Fruit fly (Drosophila melanogaster) whole organism, wandering third instar larva: ENCODE data around the gene rdgB.

Experiments
- Abd-B ChIP-seq: fragments of >200 bp; optimal IDR thresholded peaks from 2 replicates; lab custom pipeline; 2017; ENCODE audit warnings: missing biosample characterization, missing genetic modification characterization
- CG32264 ChIP-seq: fragments of 200-800 bp; sonication (Bioruptor generic); optimal IDR thresholded peaks from 2 replicates; lab custom pipeline; 2016; ENCODE audit warnings: missing biosample characterization, missing genetic modification characterization
- CG9705 ChIP-seq: fragments of 200-800 bp; sonication (Bioruptor generic); optimal IDR thresholded peaks from 2 replicates; lab custom pipeline; 2018; ENCODE audit warnings: missing biosample characterization, mild to moderate bottlenecking, missing genetic modification characterization
- CrebA ChIP-seq: fragments of 200-800 bp; sonication (Bioruptor generic); optimal IDR thresholded peaks from 2 replicates; lab custom pipeline; 2016; ENCODE audit warnings: missing biosample characterization, mild to moderate bottlenecking, missing genetic modification characterization, borderline replicate concordance
- Dfd ChIP-seq: fragments of >200 bp; optimal IDR thresholded peaks from 2 replicates; lab custom pipeline; 2017; ENCODE audit warnings: missing biosample characterization, missing genetic modification characterization
- Dif ChIP-seq: fragments of 200-275, 200-300 bp; sonication (Bioruptor generic); optimal IDR thresholded peaks from 2 replicates; lab custom pipeline; 2018; ENCODE audit warnings: missing biosample characterization, missing genetic modification characterization; ENCODE audit not compliant: partially characterized antibody
- GATAd ChIP-seq: sonication (Bioruptor generic); optimal IDR thresholded peaks from 2 replicates; lab custom pipeline; 2016; ENCODE audit warnings: missing biosample characterization, missing genetic modification characterization
- HLH106 ChIP-seq: fragments of 200-800 bp; optimal IDR thresholded peaks from 3 replicates; lab custom pipeline; 2019; ENCODE audit warnings: missing biosample characterization, mild to moderate bottlenecking, missing genetic modification characterization, moderate library complexity
- Hnf4 ChIP-seq: fragments of 200-800 bp; sonication (Bioruptor generic); optimal IDR thresholded peaks from 2 replicates; lab custom pipeline; 2016; ENCODE audit warnings: missing biosample characterization, mild to moderate bottlenecking, missing genetic modification characterization
- Hr78 ChIP-seq: fragments of >200 bp; optimal IDR thresholded peaks from 2 replicates; lab custom pipeline; 2017; ENCODE audit warnings: missing biosample characterization, missing genetic modification characterization
- Hr83 ChIP-seq: fragments of 200-300 bp; sonication (Bioruptor generic); optimal IDR thresholded peaks from 2 replicates; lab custom pipeline; 2016; ENCODE audit warnings: missing biosample characterization, mild to moderate bottlenecking, missing genetic modification characterization, moderate library complexity; ENCODE audit not compliant: poor library complexity, severe bottlenecking
- Jra ChIP-seq: sonication (Bioruptor generic); optimal IDR thresholded peaks from 2 replicates; lab custom pipeline; 2016; ENCODE audit warnings: missing biosample characterization, missing genetic modification characterization
- Mio ChIP-seq: sonication (Bioruptor generic); optimal IDR thresholded peaks from 2 replicates; lab custom pipeline; 2016; ENCODE audit warnings: missing biosample characterization, missing genetic modification characterization
- Myc ChIP-seq: fragments of >200 bp; optimal IDR thresholded peaks from 2 replicates; lab custom pipeline; 2017
- OdsH ChIP-seq: fragments of 200-800 bp; sonication (Bioruptor generic); optimal IDR thresholded peaks from 2 replicates; lab custom pipeline; 2016; ENCODE audit warnings: missing biosample characterization, mild to moderate bottlenecking, missing genetic modification characterization
- Rel ChIP-seq, 2 experiments: fragments of 200-800 bp; sonication (Bioruptor generic) in 1 of 2; optimal IDR thresholded peaks; 2 replicates in 1 of 2; 3 replicates in 1 of 2; lab custom pipeline; 2016 to 2019; ENCODE audit warnings: mild to moderate bottlenecking in 2 of 2, missing biosample characterization in 2 of 2, missing genetic modification characterization in 2 of 2, moderate library complexity in 1 of 2
- Sp1 ChIP-seq: fragments of 200-800 bp; sonication (Bioruptor generic); optimal IDR thresholded peaks from 3 replicates; lab custom pipeline; 2019; ENCODE audit warnings: missing biosample characterization, mild to moderate bottlenecking, missing genetic modification characterization, moderate library complexity
- Vsx2 ChIP-seq: fragments of 200-300, 225-300 bp; sonication (Bioruptor generic); optimal IDR thresholded peaks from 2 replicates; lab custom pipeline; 2018; ENCODE audit warnings: missing biosample characterization, missing genetic modification characterization; ENCODE audit not compliant: partially characterized antibody
- br ChIP-seq: fragments of 200-800 bp; sonication (Bioruptor generic); optimal IDR thresholded peaks from 2 replicates; lab custom pipeline; 2016; ENCODE audit warnings: missing biosample characterization, missing genetic modification characterization
- brk ChIP-seq: fragments of 200-800 bp; sonication (Bioruptor generic); optimal IDR thresholded peaks from 2 replicates; lab custom pipeline; 2016; ENCODE audit warnings: missing biosample characterization, mild to moderate bottlenecking, missing genetic modification characterization
- dl ChIP-seq, 2 experiments: fragments of 175-275, 200-275 bp in 1 of 2; fragments of 200-275 bp in 1 of 2; sonication (Bioruptor generic); optimal IDR thresholded peaks; lab custom pipeline; 2018; ENCODE audit warnings: mild to moderate bottlenecking in 2 of 2, missing biosample characterization in 2 of 2, missing genetic modification characterization in 2 of 2, moderate library complexity in 2 of 2; ENCODE audit not compliant: partially characterized antibody in 2 of 2, insufficient read depth in 1 of 2
- dmrt93B ChIP-seq: fragments of 200-800 bp; sonication (Bioruptor generic); optimal IDR thresholded peaks from 2 replicates; lab custom pipeline; 2018; ENCODE audit warnings: missing biosample characterization, mild to moderate bottlenecking, missing genetic modification characterization
- dsf ChIP-seq: sonication (Bioruptor generic); optimal IDR thresholded peaks from 2 replicates; lab custom pipeline; 2016; ENCODE audit warnings: missing biosample characterization, missing genetic modification characterization, borderline replicate concordance
- ey ChIP-seq: fragments of 200-800 bp; sonication (Bioruptor generic); optimal IDR thresholded peaks from 2 replicates; lab custom pipeline; 2016; ENCODE audit warnings: missing biosample characterization, missing genetic modification characterization
- foxo ChIP-seq, 2 experiments: fragments of 200-800 bp; sonication (Bioruptor generic); optimal IDR thresholded peaks; 2 replicates in 1 of 2; 3 replicates in 1 of 2; lab custom pipeline; 2016 to 2017; ENCODE audit warnings: missing biosample characterization in 2 of 2, missing genetic modification characterization in 2 of 2
- fru ChIP-seq: fragments of 200-800 bp; sonication (Bioruptor generic); optimal IDR thresholded peaks from 3 replicates; lab custom pipeline; 2016; ENCODE audit warnings: missing biosample characterization, mild to moderate bottlenecking, missing genetic modification characterization
- h ChIP-seq: fragments of 200-800 bp; sonication (Bioruptor generic); optimal IDR thresholded peaks from 3 replicates; lab custom pipeline; 2016; ENCODE audit warnings: missing biosample characterization, mild to moderate bottlenecking, missing genetic modification characterization
- jim ChIP-seq: fragments of 175-275, 200-325 bp; sonication (Bioruptor generic); optimal IDR thresholded peaks from 2 replicates; lab custom pipeline; 2016; ENCODE audit warnings: missing biosample characterization, mild to moderate bottlenecking, missing genetic modification characterization
- lola ChIP-seq: fragments of >200 bp; optimal IDR thresholded peaks from 2 replicates; lab custom pipeline; 2017; ENCODE audit warnings: missing biosample characterization, missing genetic modification characterization
- pan ChIP-seq: fragments of >200 bp; optimal IDR thresholded peaks from 2 replicates; lab custom pipeline; 2017
- psq ChIP-seq: fragments of 200-800 bp; sonication (Bioruptor generic); optimal IDR thresholded peaks from 3 replicates; lab custom pipeline; 2017; ENCODE audit warnings: missing biosample characterization, mild to moderate bottlenecking, missing genetic modification characterization, moderate library complexity
- rgr ChIP-seq: fragments of 200-800 bp; sonication (Bioruptor generic); optimal IDR thresholded peaks from 3 replicates; lab custom pipeline; 2016; ENCODE audit warnings: missing biosample characterization, mild to moderate bottlenecking, missing genetic modification characterization
- sage ChIP-seq: fragments of 200-800 bp; sonication (Bioruptor generic); optimal IDR thresholded peaks from 2 replicates; lab custom pipeline; 2016; ENCODE audit warnings: missing biosample characterization, mild to moderate bottlenecking, missing genetic modification characterization
- sv ChIP-seq: fragments of 200-800 bp; sonication (Bioruptor generic); optimal IDR thresholded peaks from 3 replicates; lab custom pipeline; 2016; ENCODE audit warnings: missing biosample characterization, missing genetic modification characterization
- tai ChIP-seq: sonication (Bioruptor generic); optimal IDR thresholded peaks from 2 replicates; lab custom pipeline; 2016; ENCODE audit warnings: missing biosample characterization, missing genetic modification characterization
- usp ChIP-seq: fragments of >200 bp; optimal IDR thresholded peaks from 2 replicates; lab custom pipeline; 2017; ENCODE audit warnings: missing biosample characterization, missing genetic modification characterization
- woc ChIP-seq: sonication (Bioruptor generic); optimal IDR thresholded peaks from 2 replicates; lab custom pipeline; 2016; ENCODE audit warnings: missing biosample characterization, mild to moderate bottlenecking, missing genetic modification characterization

The rdgB gene

dm6 chrX:13815526-13816173, 53.1 kb downstream of the rdgB start:
- peak; percentile 72 for TF ChIP-seq fru
- no peak for TF ChIP-seq Rel (GFP tag; optimal IDR thresholded peaks at IDR 0.05; lab: Kevin White, UChicago)
- no peak for TF ChIP-seq Rel (tag; optimal IDR thresholded peaks at IDR 0.05; lab: Kevin White, UChicago)
- peak; percentile 56 for TF ChIP-seq Sp1 (GFP tag; lab: Kevin White, UChicago)
- no peak for TF ChIP-seq Dif (GFP tag; lab: Kevin White, UChicago)
- no peak for TF ChIP-seq Mio (GFP tag; lab: Kevin White, UChicago)
- peak; percentile 66 for TF ChIP-seq Hnf4 (GFP tag; lab: Kevin White, UChicago)
- TF ChIP-seq Dfd (GFP tag; lab: Kevin White, UChicago), result no peak
- no peak for TF ChIP-seq CG9705 (GFP tag; lab: Kevin White, UChicago)
- peak in 1 of 2 experiments; percentile 69 for TF ChIP-seq foxo (GFP tag; optimal IDR thresholded peaks at IDR 0.05; lab: Kevin White, UChicago)
- peak; percentile 64 for TF ChIP-seq rgr (GFP tag; lab: Kevin White, UChicago)
- TF ChIP-seq HLH106 (tag; lab: Kevin White, UChicago), result peak; percentile 65
- TF ChIP-seq CG32264, result no peak
- TF ChIP-seq ey, result peak; percentile 81
- TF ChIP-seq CrebA (GFP tag; lab: Kevin White, UChicago), result no peak
- peak; percentile 58 for TF ChIP-seq dmrt93B
- TF ChIP-seq h (GFP tag; lab: Kevin White, UChicago), result peak; percentile 73
- no peak for TF ChIP-seq usp (GFP tag; lab: Kevin White, UChicago)
- TF ChIP-seq OdsH (GFP tag; lab: Kevin White, UChicago), result peak; percentile 59
- no peak for TF ChIP-seq brk (GFP tag; lab: Kevin White, UChicago)
- no peak for TF ChIP-seq GATAd
- TF ChIP-seq psq (GFP tag; lab: Kevin White, UChicago), result peak; percentile 54
- TF ChIP-seq Hr78 (GFP tag; lab: Kevin White, UChicago), result no peak
- TF ChIP-seq Myc (lab: Kevin White, UChicago), result no peak
- TF ChIP-seq dsf (GFP tag; lab: Kevin White, UChicago), result no peak
- peak; percentile 23 for TF ChIP-seq sv (GFP tag; lab: Kevin White, UChicago)
- TF ChIP-seq Hr83 (GFP tag; lab: Kevin White, UChicago), result no peak
- no peak for TF ChIP-seq Vsx2 (GFP tag; lab: Kevin White, UChicago)
- no peak for TF ChIP-seq sage (GFP tag; lab: Kevin White, UChicago)
- no peak for TF ChIP-seq lola (GFP tag; lab: Kevin White, UChicago)
- TF ChIP-seq pan (lab: Kevin White, UChicago), result no peak
- peak; percentile 7 for TF ChIP-seq Jra (GFP tag; lab: Kevin White, UChicago)
- TF ChIP-seq dl (GFP tag; optimal IDR thresholded peaks at IDR 0.05; lab: Kevin White, UChicago; ENCODE audit: insufficient read depth in 1 of 2, partially characterized antibody in 2 of 2), result no peak
- TF ChIP-seq woc (GFP tag; lab: Kevin White, UChicago), result peak; percentile 67
- TF ChIP-seq jim (GFP tag; lab: Kevin White, UChicago), result no peak
- peak; percentile 50 for TF ChIP-seq br (GFP tag; lab: Kevin White, UChicago)

dm6 chrX:13817418-13818171, 55.0 kb downstream of the rdgB start:
- TF ChIP-seq CG32264 (no peak), dl (GFP tag; optimal IDR thresholded peaks at IDR 0.05; lab: Kevin White, UChicago; ENCODE audit: insufficient read depth in 1 of 2, partially characterized antibody in 2 of 2) (no peak), pan (lab: Kevin White, UChicago) (no peak), CG9705 (GFP tag; lab: Kevin White, UChicago) (no peak), sv (GFP tag; lab: Kevin White, UChicago) (no peak), tai (no peak), dsf (GFP tag; lab: Kevin White, UChicago) (no peak), Jra (GFP tag; lab: Kevin White, UChicago) (no peak), rgr (GFP tag; lab: Kevin White, UChicago) (peak; percentile 14), Mio (GFP tag; lab: Kevin White, UChicago) (no peak), brk (GFP tag; lab: Kevin White, UChicago) (peak; percentile 17), Sp1 (GFP tag; lab: Kevin White, UChicago) (no peak), foxo (GFP tag; optimal IDR thresholded peaks at IDR 0.05; lab: Kevin White, UChicago) (peak in 1 of 2 experiments; percentile 9), Vsx2 (GFP tag; lab: Kevin White, UChicago) (no peak), Rel (GFP tag; optimal IDR thresholded peaks at IDR 0.05; lab: Kevin White, UChicago) (no peak), Rel (tag; optimal IDR thresholded peaks at IDR 0.05; lab: Kevin White, UChicago) (no peak), dmrt93B (no peak), CrebA (GFP tag; lab: Kevin White, UChicago) (no peak), Dfd (GFP tag; lab: Kevin White, UChicago) (no peak), jim (GFP tag; lab: Kevin White, UChicago) (no peak), br (GFP tag; lab: Kevin White, UChicago) (no peak), Hnf4 (GFP tag; lab: Kevin White, UChicago) (no peak), ey (peak; percentile 20), Dif (GFP tag; lab: Kevin White, UChicago) (no peak), usp (GFP tag; lab: Kevin White, UChicago) (no peak), Abd-B (GFP tag; lab: Kevin White, UChicago) (no peak), GATAd (no peak), h (GFP tag; lab: Kevin White, UChicago) (peak; percentile 11), fru (peak; percentile 12), Hr78 (GFP tag; lab: Kevin White, UChicago) (no peak)
